Fruit fly (Drosophila melanogaster) whole organism, embryonic: Measurements from ENCODE around the gene scpr-A.

Source experiments
- Atf3 ChIP-seq: fragments of 200-800 bp; sonication (Bioruptor generic); optimal IDR thresholded peaks from 3 replicates; lab custom pipeline; 2016; ENCODE audit warnings: missing biosample characterization, missing genetic modification characterization
- BtbVII ChIP-seq: fragments of 200-800 bp; sonication (Bioruptor generic); optimal IDR thresholded peaks from 3 replicates; lab custom pipeline; 2017; ENCODE audit warnings: missing biosample characterization, mild to moderate bottlenecking, missing genetic modification characterization
- CG10267 ChIP-seq: fragments of 200-800 bp; sonication (Bioruptor generic); optimal IDR thresholded peaks from 2 replicates; lab custom pipeline; 2018; ENCODE audit warnings: missing biosample characterization, mild to moderate bottlenecking, missing genetic modification characterization, moderate library complexity
- CG10462 ChIP-seq: fragments of 200-800 bp; sonication (Bioruptor generic); optimal IDR thresholded peaks from 2 replicates; lab custom pipeline; 2016; ENCODE audit warnings: missing biosample characterization, missing genetic modification characterization
- CG10565 ChIP-seq: fragments of 200-800 bp; sonication (Bioruptor generic); optimal IDR thresholded peaks from 3 replicates; lab custom pipeline; 2016; ENCODE audit warnings: missing biosample characterization, mild to moderate bottlenecking, missing genetic modification characterization
- CG12104 ChIP-seq: fragments of 200-800 bp; sonication (Bioruptor generic); optimal IDR thresholded peaks from 3 replicates; lab custom pipeline; 2016; ENCODE audit warnings: missing biosample characterization, missing genetic modification characterization
- CG12659 ChIP-seq: fragments of 200-800 bp; sonication (Bioruptor generic); optimal IDR thresholded peaks from 3 replicates; lab custom pipeline; 2017; ENCODE audit warnings: mild to moderate bottlenecking, missing biosample characterization, missing genetic modification reagents, missing genetic modification characterization
- CG13287 ChIP-seq: fragments of 200-800 bp; sonication (Bioruptor generic); IDR thresholded peaks from 2 replicates; pipeline ENCODE4 v1.3.6; 2022; ENCODE audit warnings: missing biosample characterization, missing genetic modification characterization; ENCODE audit not compliant: partially characterized antibody
- CG15601 ChIP-seq: fragments of 200-800 bp; sonication (Bioruptor generic); optimal IDR thresholded peaks from 3 replicates; lab custom pipeline; 2019; ENCODE audit warnings: missing biosample characterization, mild to moderate bottlenecking, missing genetic modification characterization, moderate library complexity
- CG17186 ChIP-seq: fragments of 200-800 bp; sonication (Bioruptor generic); optimal IDR thresholded peaks from 3 replicates; lab custom pipeline; 2017; ENCODE audit warnings: missing biosample characterization, missing genetic modification reagents, missing genetic modification characterization
- CG17612 ChIP-seq: fragments of 200-800 bp; sonication (Bioruptor generic); IDR thresholded peaks from 2 replicates; pipeline ENCODE4 v1.3.6; 2022; ENCODE audit warnings: missing biosample characterization, missing genetic modification characterization
- CG18619 ChIP-seq: fragments of 200-800 bp; sonication (Bioruptor generic); optimal IDR thresholded peaks from 3 replicates; lab custom pipeline; 2017; ENCODE audit warnings: missing biosample characterization, mild to moderate bottlenecking, missing genetic modification characterization
- CG32532 ChIP-seq: fragments of 200-800 bp; sonication (Bioruptor generic); IDR thresholded peaks from 2 replicates; pipeline ENCODE4 v1.3.6; 2022; ENCODE audit warnings: missing biosample characterization, missing genetic modification characterization
- CG34376 ChIP-seq: fragments of 200-800 bp; sonication (Bioruptor generic); optimal IDR thresholded peaks from 2 replicates; lab custom pipeline; 2018; ENCODE audit warnings: missing biosample characterization, mild to moderate bottlenecking, missing genetic modification characterization
- CG43689 ChIP-seq: fragments of 200-800 bp; sonication (Bioruptor generic); IDR thresholded peaks from 2 replicates; pipeline ENCODE4 v1.3.6; 2022; ENCODE audit warnings: missing biosample characterization, missing genetic modification characterization
- CG4617 ChIP-seq: fragments of 200-800 bp; sonication (Bioruptor generic); optimal IDR thresholded peaks from 3 replicates; lab custom pipeline; 2016; ENCODE audit warnings: missing biosample characterization, missing genetic modification characterization, borderline replicate concordance
- CG6272 ChIP-seq: fragments of 200-800 bp; sonication (Bioruptor generic); IDR thresholded peaks from 2 replicates; pipeline ENCODE4 v1.3.6; 2022; ENCODE audit warnings: missing biosample characterization, missing genetic modification characterization
- CG6765 ChIP-seq: fragments of 200-800 bp; sonication (Bioruptor generic); optimal IDR thresholded peaks from 3 replicates; lab custom pipeline; 2017; ENCODE audit warnings: missing biosample characterization, mild to moderate bottlenecking, missing genetic modification characterization
- CG7372 ChIP-seq: fragments of 200-800 bp; sonication (Bioruptor generic); IDR thresholded peaks from 2 replicates; pipeline ENCODE4 v1.3.6; 2022; ENCODE audit warnings: missing biosample characterization, missing genetic modification characterization
- CG9797 ChIP-seq: fragments of 200-800 bp; sonication (Bioruptor generic); optimal IDR thresholded peaks from 3 replicates; lab custom pipeline; 2018; ENCODE audit warnings: missing biosample characterization, mild to moderate bottlenecking, missing genetic modification characterization
- CrebB ChIP-seq: fragments of 200-800 bp; sonication (Bioruptor generic); optimal IDR thresholded peaks from 3 replicates; lab custom pipeline; 2018; ENCODE audit warnings: missing biosample characterization, mild to moderate bottlenecking, missing genetic modification characterization
- Dp ChIP-seq: fragments of 200-800 bp; sonication (Bioruptor generic); optimal IDR thresholded peaks from 2 replicates; lab custom pipeline; 2018; ENCODE audit warnings: missing biosample characterization, mild to moderate bottlenecking, missing genetic modification characterization, moderate library complexity
- Ets97D ChIP-seq: fragments of 200-800 bp; sonication (Bioruptor generic); optimal IDR thresholded peaks from 3 replicates; lab custom pipeline; 2016; ENCODE audit warnings: missing biosample characterization, missing genetic modification characterization
- HLH4C ChIP-seq: fragments of 200-800 bp; sonication (Bioruptor generic); IDR thresholded peaks from 3 replicates; pipeline ENCODE4 v1.3.6; 2022; ENCODE audit warnings: missing biosample characterization, missing genetic modification characterization; ENCODE audit not compliant: partially characterized antibody
- HLH54F ChIP-seq: fragments of 200-800 bp; sonication (Bioruptor generic); optimal IDR thresholded peaks from 3 replicates; lab custom pipeline; 2016; ENCODE audit warnings: missing biosample characterization, missing genetic modification characterization
- Hmr ChIP-seq: fragments of 200-800 bp; sonication (Bioruptor generic); optimal IDR thresholded peaks from 3 replicates; lab custom pipeline; 2017; ENCODE audit warnings: mild to moderate bottlenecking, missing biosample characterization, missing genetic modification reagents, missing genetic modification characterization
- Hmx ChIP-seq: fragments of 200-800 bp; sonication (Bioruptor generic); optimal IDR thresholded peaks from 2 replicates; lab custom pipeline; 2016; ENCODE audit warnings: missing biosample characterization, missing genetic modification characterization
- Sry-δ ChIP-seq: fragments of 200-800 bp; sonication (Bioruptor generic); optimal IDR thresholded peaks from 2 replicates; lab custom pipeline; 2016; ENCODE audit warnings: missing biosample characterization, missing genetic modification characterization
- Xbp1 ChIP-seq: fragments of 200-800 bp; sonication (Bioruptor generic); optimal IDR thresholded peaks from 3 replicates; lab custom pipeline; 2016; ENCODE audit warnings: missing biosample characterization, mild to moderate bottlenecking, missing genetic modification characterization
- al ChIP-seq: fragments of 200-800 bp; sonication (Bioruptor generic); IDR thresholded peaks from 2 replicates; pipeline ENCODE4 v1.3.6; 2022; ENCODE audit warnings: missing biosample characterization, missing genetic modification characterization
- bbx ChIP-seq: fragments of 200-800 bp; sonication (Bioruptor generic); IDR thresholded peaks from 2 replicates; pipeline ENCODE4 v1.3.6; 2022; ENCODE audit warnings: missing biosample characterization, missing genetic modification characterization; ENCODE audit not compliant: partially characterized antibody
- cg ChIP-seq: fragments of 200-800 bp; sonication (Bioruptor generic); optimal IDR thresholded peaks from 3 replicates; lab custom pipeline; 2019; ENCODE audit warnings: missing biosample characterization, mild to moderate bottlenecking, missing genetic modification characterization, moderate library complexity
- dan ChIP-seq: fragments of 200-800 bp; sonication (Bioruptor generic); IDR thresholded peaks from 2 replicates; pipeline ENCODE4 v1.3.6; 2022; ENCODE audit warnings: missing biosample characterization, missing genetic modification characterization
- dysf ChIP-seq: fragments of 200-800 bp; sonication (Bioruptor generic); IDR thresholded peaks from 3 replicates; pipeline ENCODE4 v1.3.6; 2022; ENCODE audit warnings: missing biosample characterization, missing genetic modification characterization
- ems ChIP-seq: fragments of 200-800 bp; sonication (Bioruptor generic); optimal IDR thresholded peaks from 3 replicates; lab custom pipeline; 2016; ENCODE audit warnings: missing biosample characterization, missing genetic modification characterization
- ftz-f1 ChIP-seq: fragments of 200-800 bp; sonication (Bioruptor generic); optimal IDR thresholded peaks from 2 replicates; lab custom pipeline; 2016; ENCODE audit warnings: missing biosample characterization, missing genetic modification characterization
- fu2 ChIP-seq: fragments of 200-800 bp; sonication (Bioruptor generic); optimal IDR thresholded peaks from 2 replicates; lab custom pipeline; 2016; ENCODE audit warnings: missing biosample characterization, missing genetic modification characterization
- gro ChIP-seq: fragments of 200-800 bp; sonication (Bioruptor generic); optimal IDR thresholded peaks from 2 replicates; lab custom pipeline; 2016; ENCODE audit warnings: missing biosample characterization, missing genetic modification characterization
- h ChIP-seq: fragments of >200 bp; optimal IDR thresholded peaks from 2 replicates; lab custom pipeline; 2017
- insv ChIP-seq, 2 experiments: fragments of 200-800 bp; sonication (Bioruptor generic); optimal IDR thresholded peaks; 3 replicates each; lab custom pipeline; 2016 to 2018; ENCODE audit warnings: missing biosample characterization in 2 of 2, missing genetic modification characterization in 2 of 2
- inv ChIP-seq: fragments of 200-800 bp; sonication (Bioruptor generic); IDR thresholded peaks from 2 replicates; pipeline ENCODE4 v1.3.6; 2022; ENCODE audit warnings: missing biosample characterization, missing genetic modification characterization; ENCODE audit not compliant: partially characterized antibody
- kay ChIP-seq: fragments of 200-800 bp; sonication (Bioruptor generic); optimal IDR thresholded peaks from 2 replicates; lab custom pipeline; 2016; ENCODE audit warnings: missing biosample characterization, missing genetic modification characterization
- knrl ChIP-seq: fragments of 200-800 bp; sonication (Bioruptor generic); IDR thresholded peaks from 3 replicates; pipeline ENCODE4 v1.3.6; 2022; ENCODE audit warnings: missing biosample characterization, missing genetic modification characterization; ENCODE audit not compliant: partially characterized antibody
- nmo ChIP-seq: fragments of 200-800 bp; sonication (Bioruptor generic); optimal IDR thresholded peaks from 2 replicates; lab custom pipeline; 2018; ENCODE audit warnings: missing biosample characterization, mild to moderate bottlenecking, missing genetic modification characterization, moderate library complexity
- otp ChIP-seq: fragments of 200-800 bp; sonication (Bioruptor generic); IDR thresholded peaks from 3 replicates; pipeline ENCODE4, ENCODE4 v1.3.6; 2022; ENCODE audit warnings: missing biosample characterization, missing genetic modification characterization
- pfk ChIP-seq: fragments of 200-800 bp; sonication (Bioruptor generic); optimal IDR thresholded peaks from 2 replicates; lab custom pipeline; 2018; ENCODE audit warnings: missing biosample characterization, mild to moderate bottlenecking, missing genetic modification characterization, moderate library complexity
- row ChIP-seq: fragments of 200-800 bp; sonication (Bioruptor generic); IDR thresholded peaks from 3 replicates; pipeline ENCODE4 v1.3.6; 2022; ENCODE audit warnings: missing biosample characterization, missing genetic modification characterization
- tin ChIP-seq: fragments of 200-800 bp; sonication (Bioruptor generic); optimal IDR thresholded peaks from 3 replicates; lab custom pipeline; 2016; ENCODE audit warnings: missing biosample characterization, missing genetic modification characterization
- unc-4 ChIP-seq: fragments of 200-800 bp; sonication (Bioruptor generic); IDR thresholded peaks from 2 replicates; pipeline ENCODE4 v1.3.6; 2022; ENCODE audit warnings: missing biosample characterization, missing genetic modification characterization; ENCODE audit not compliant: partially characterized antibody
- vvl ChIP-seq: fragments of 200-800 bp; sonication (Bioruptor generic); IDR thresholded peaks from 2 replicates; pipeline ENCODE4 v1.3.6; 2022; ENCODE audit warnings: missing biosample characterization, missing genetic modification characterization
- zen ChIP-seq: fragments of 200-800 bp; sonication (Bioruptor generic); optimal IDR thresholded peaks from 3 replicates; lab custom pipeline; 2018; ENCODE audit warnings: missing biosample characterization, mild to moderate bottlenecking, missing genetic modification characterization, moderate library complexity

scpr-A gene

DNA sequence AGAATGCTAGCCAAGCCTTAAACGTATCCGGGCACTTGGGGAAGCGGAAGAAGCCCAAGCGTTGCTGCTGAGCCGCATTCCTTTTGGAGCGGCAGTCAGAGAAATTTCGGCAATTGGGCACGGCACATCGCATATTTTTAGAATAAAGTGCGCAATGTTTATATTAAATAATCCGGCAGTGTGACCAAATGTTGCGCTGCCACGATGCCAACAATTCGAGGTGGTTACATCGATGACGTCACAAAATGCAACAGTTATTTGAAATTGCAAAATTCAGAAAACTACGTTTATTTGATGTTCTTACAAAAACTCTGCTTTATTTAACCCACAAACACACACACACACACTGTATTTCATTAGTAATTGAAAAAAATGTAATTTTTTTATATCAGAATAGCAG is 21.1 kb upstream of the scpr-A start, which contains the start of gene CG6689 (continued):
- TF ChIP-seq ems (GFP tag; lab: Kevin White, UChicago) (no peak), CrebB (tag; lab: Kevin White, UChicago) (peak; percentile 8), CG6765 (GFP tag; lab: Kevin White, UChicago) (no peak), CG32532 (GFP tag; lab: Robert Waterston, UW) (no peak), nmo (peak; percentile 19), dysf (GFP tag; lab: Robert Waterston, UW) (no peak), CG18619 (GFP tag; lab: Kevin White, UChicago) (no peak), row (peak; percentile 92), BtbVII (peak; percentile 58), Dp (GFP tag; lab: Kevin White, UChicago) (peak; percentile 69), Ets97D (GFP tag; lab: Kevin White, UChicago) (peak; percentile 37), gro (GFP tag; lab: Kevin White, UChicago) (peak; percentile 47), vvl (peak; percentile 78), ftz-f1 (GFP tag; lab: Kevin White, UChicago) (peak; percentile 77), fu2 (GFP tag; lab: Kevin White, UChicago) (no peak), knrl (GFP tag; lab: Robert Waterston, UW) (0 out of 3 replicates have a peak, but pooled peaks have one; percentile 7), CG17186 (GFP tag; lab: Kevin White, UChicago) (peak; percentile 92), h (lab: Kevin White, UChicago) (no peak), CG7372 (GFP tag; lab: Robert Waterston, UW) (no peak), Atf3 (GFP tag; lab: Kevin White, UChicago) (peak; percentile 10), Hmx (GFP tag; lab: Kevin White, UChicago) (peak; percentile 1), CG13287 (GFP tag; lab: Robert Waterston, UW) (peak; percentile 36; the same call in 1 of the 2 replicates), CG10565 (GFP tag; lab: Kevin White, UChicago) (no peak), CG10462 (GFP tag; lab: Kevin White, UChicago) (no peak), CG43689 (GFP tag; lab: Robert Waterston, UW) (no peak), insv (GFP tag; optimal IDR thresholded peaks at IDR 0.05; lab: Kevin White, UChicago) (no peak), HLH54F (GFP tag; lab: Kevin White, UChicago) (no peak), CG12659 (GFP tag; lab: Kevin White, UChicago) (peak; percentile 55), CG10267 (tag; lab: Kevin White, UChicago) (peak; percentile 9), otp (no peak), dan (GFP tag; lab: Robert Waterston, UW) (no peak), bbx (no peak), CG34376 (GFP tag; lab: Kevin White, UChicago) (peak; percentile 49), CG17612 (no peak), Hmr (GFP tag; lab: Kevin White, UChicago) (peak; percentile 31), kay (GFP tag; lab: Kevin White, UChicago) (no peak), pfk (GFP tag; lab: Kevin White, UChicago) (no peak), CG15601 (tag; lab: Kevin White, UChicago) (no peak), tin (GFP tag; lab: Kevin White, UChicago) (no peak), cg (GFP tag; lab: Kevin White, UChicago) (no peak), CG9797 (GFP tag; lab: Kevin White, UChicago) (peak; percentile 88), inv (GFP tag; lab: Robert Waterston, UW) (0 out of 2 replicates have a peak, but pooled peaks have one; percentile 28), HLH4C (GFP tag; lab: Robert Waterston, UW) (0 out of 3 replicates have a peak, but pooled peaks have one; percentile 15), unc-4 (GFP tag; lab: Robert Waterston, UW) (no peak), CG12104 (GFP tag; lab: Kevin White, UChicago) (no peak), Xbp1 (no peak), al (GFP tag; lab: Robert Waterston, UW) (no peak), CG4617 (GFP tag; lab: Kevin White, UChicago) (peak; percentile 82), Sry-δ (GFP tag; lab: Kevin White, UChicago) (peak; percentile 31), CG6272 (no peak), zen (tag; lab: Kevin White, UChicago) (no peak)
